Worm (Caenorhabditis elegans) whole organism, L2 larva: ENCODE measurements around the gene ckb-3.

Experiments
- C34F6.9 ChIP-seq: fragments of 150-350 bp; optimal IDR thresholded peaks from 2 replicates; lab custom pipeline; 2014; ENCODE audit warnings: missing biosample characterization, missing genetic modification characterization
- F13H6.1 ChIP-seq: sonication (generic microtip); optimal IDR thresholded peaks from 2 replicates; lab custom pipeline; 2016; ENCODE audit warnings: missing genetic modification characterization, missing compliant biosample characterization
- R02D3.7 ChIP-seq: fragments of 150-350 bp; optimal IDR thresholded peaks from 2 replicates; lab custom pipeline; 2014; ENCODE audit warnings: missing biosample characterization, missing genetic modification characterization
- Y55F3AM.14 ChIP-seq: fragments of 200-800 bp; sonication (Bioruptor generic); optimal IDR thresholded peaks from 2 replicates; lab custom pipeline; 2018; ENCODE audit warnings: mild to moderate bottlenecking, missing genetic modification characterization, missing compliant biosample characterization
- alr-1 ChIP-seq: fragments of 150-350 bp; optimal IDR thresholded peaks from 2 replicates; lab custom pipeline; 2014; ENCODE audit warnings: missing biosample characterization, missing genetic modification characterization
- aly-2 ChIP-seq: fragments of 150-350 bp; optimal IDR thresholded peaks from 2 replicates; lab custom pipeline; 2014; ENCODE audit warnings: missing biosample characterization, missing genetic modification characterization
- ama-1 ChIP-seq: fragments of 150-350 bp; optimal IDR thresholded peaks from 2 replicates; lab custom pipeline; 2018; ENCODE audit warnings: inconsistent platforms
- blmp-1 ChIP-seq: sonication (generic microtip); optimal IDR thresholded peaks from 2 replicates; lab custom pipeline; 2017; ENCODE audit warnings: missing genetic modification characterization, mild to moderate bottlenecking, missing compliant biosample characterization, antibody characterized with exemption, moderate library complexity; ENCODE audit not compliant: insufficient read depth
- ceh-16 ChIP-seq: fragments of 150-350 bp; optimal IDR thresholded peaks from 2 replicates; lab custom pipeline; 2014; ENCODE audit warnings: missing biosample characterization, missing genetic modification characterization
- ceh-82 ChIP-seq: fragments of 150-350 bp; optimal IDR thresholded peaks from 2 replicates; lab custom pipeline; 2014; ENCODE audit warnings: missing biosample characterization, missing genetic modification characterization
- crh-2 ChIP-seq: sonication (generic microtip); optimal IDR thresholded peaks from 2 replicates; lab custom pipeline; 2017; ENCODE audit warnings: missing biosample characterization, missing genetic modification characterization
- dmd-4 ChIP-seq: sonication (generic microtip); optimal IDR thresholded peaks from 2 replicates; lab custom pipeline; 2017; ENCODE audit warnings: missing biosample characterization, missing genetic modification characterization
- elt-1 ChIP-seq: fragments of 150-350 bp; optimal IDR thresholded peaks from 2 replicates; lab custom pipeline; 2014; ENCODE audit warnings: missing biosample characterization, missing genetic modification characterization
- elt-3 ChIP-seq: sonication (generic microtip); optimal IDR thresholded peaks from 2 replicates; lab custom pipeline; 2017; ENCODE audit warnings: missing biosample characterization, missing genetic modification characterization
- fos-1 ChIP-seq: fragments of 150-350 bp; optimal IDR thresholded peaks from 2 replicates; lab custom pipeline; 2014; ENCODE audit warnings: missing biosample characterization, missing genetic modification characterization
- gmeb-1 ChIP-seq: fragments of 150-350 bp; optimal IDR thresholded peaks from 2 replicates; lab custom pipeline; 2014; ENCODE audit warnings: missing biosample characterization, missing genetic modification characterization
- lin-13 ChIP-seq: fragments of 150-350 bp; optimal IDR thresholded peaks from 2 replicates; lab custom pipeline; 2014; ENCODE audit warnings: missing biosample characterization, missing genetic modification reagents, missing genetic modification characterization
- lin-39 ChIP-seq: fragments of 150-350 bp; optimal IDR thresholded peaks from 2 replicates; lab custom pipeline; 2014; ENCODE audit warnings: missing biosample characterization, missing genetic modification reagents, missing genetic modification characterization
- lsy-2 ChIP-seq, 2 experiments: fragments of 150-350 bp in 1 of 2; sonication (generic microtip) in 1 of 2; optimal IDR thresholded peaks; 2 replicates each; lab custom pipeline; 2014 to 2017; ENCODE audit warnings: missing biosample characterization in 2 of 2, missing genetic modification characterization in 2 of 2
- mdl-1 ChIP-seq, 2 experiments: fragments of 150-350 bp in 1 of 2; sonication (generic microtip) in 1 of 2; optimal IDR thresholded peaks; 2 replicates each; lab custom pipeline; 2017; ENCODE audit warnings: missing biosample characterization in 2 of 2, missing genetic modification characterization in 2 of 2
- nhr-10 ChIP-seq: sonication (generic microtip); optimal IDR thresholded peaks from 2 replicates; lab custom pipeline; 2017; ENCODE audit warnings: missing biosample characterization, missing genetic modification characterization
- nhr-12 ChIP-seq: fragments of 150-350 bp; optimal IDR thresholded peaks from 2 replicates; lab custom pipeline; 2014; ENCODE audit warnings: missing biosample characterization, missing genetic modification characterization
- nhr-129 ChIP-seq: fragments of 150-350 bp; optimal IDR thresholded peaks from 2 replicates; lab custom pipeline; 2014; ENCODE audit warnings: missing biosample characterization, missing genetic modification characterization
- nhr-21 ChIP-seq: fragments of 150-350 bp; optimal IDR thresholded peaks from 2 replicates; lab custom pipeline; 2014; ENCODE audit warnings: missing biosample characterization, missing genetic modification characterization
- nhr-23 ChIP-seq: fragments of 150-350 bp; optimal IDR thresholded peaks from 2 replicates; lab custom pipeline; 2014; ENCODE audit warnings: missing biosample characterization, missing genetic modification reagents, missing genetic modification characterization
- nhr-237 ChIP-seq: fragments of 150-350 bp; optimal IDR thresholded peaks from 2 replicates; lab custom pipeline; 2014; ENCODE audit warnings: missing biosample characterization, missing genetic modification characterization
- nhr-6 ChIP-seq: fragments of 150-350 bp; optimal IDR thresholded peaks from 2 replicates; lab custom pipeline; 2014; ENCODE audit warnings: missing biosample characterization, missing genetic modification characterization
- nhr-77 ChIP-seq: fragments of 150-350 bp; optimal IDR thresholded peaks from 2 replicates; lab custom pipeline; 2014; ENCODE audit warnings: missing biosample characterization, missing genetic modification characterization
- peb-1 ChIP-seq: fragments of 150-350 bp; optimal IDR thresholded peaks from 2 replicates; lab custom pipeline; 2014; ENCODE audit warnings: missing biosample characterization, missing genetic modification characterization
- sem-4 ChIP-seq: fragments of 150-350 bp; optimal IDR thresholded peaks from 2 replicates; lab custom pipeline; 2014; ENCODE audit warnings: missing biosample characterization, missing genetic modification reagents, missing genetic modification characterization
- sma-9 ChIP-seq, 2 experiments: fragments of 150-350 bp in 1 of 2; sonication (generic microtip) in 1 of 2; optimal IDR thresholded peaks; 2 replicates each; lab custom pipeline; 2014 to 2016; ENCODE audit warnings: missing genetic modification characterization in 2 of 2, mild to moderate bottlenecking in 1 of 2, missing biosample characterization in 1 of 2, missing compliant biosample characterization in 1 of 2, missing genetic modification reagents in 1 of 2, moderate library complexity in 1 of 2
- snpc-4 ChIP-seq: fragments of 150-350 bp; optimal IDR thresholded peaks from 2 replicates; lab custom pipeline; 2014; ENCODE audit warnings: missing biosample characterization, missing genetic modification characterization
- unc-39 ChIP-seq: fragments of 150-350 bp; optimal IDR thresholded peaks from 2 replicates; lab custom pipeline; 2014; ENCODE audit warnings: missing biosample characterization, missing genetic modification characterization
- unc-55 ChIP-seq: fragments of 150-350 bp; sonication (generic microtip); optimal IDR thresholded peaks from 3 replicates; lab custom pipeline; 2014; ENCODE audit warnings: missing biosample characterization, missing genetic modification reagents, missing genetic modification characterization
- unc-62 ChIP-seq: fragments of 150-350 bp; optimal IDR thresholded peaks from 2 replicates; lab custom pipeline; 2014; ENCODE audit warnings: missing biosample characterization, missing genetic modification reagents, missing genetic modification characterization
- zag-1 ChIP-seq: fragments of 150-350 bp; optimal IDR thresholded peaks from 2 replicates; lab custom pipeline; 2014; ENCODE audit warnings: missing biosample characterization, missing genetic modification characterization
- ztf-1 ChIP-seq: fragments of 200-800 bp; sonication (Bioruptor generic); conservative IDR thresholded peaks from 2 replicates; pipeline ENCODE4 v1.3.6; 2022; ENCODE audit warnings: missing genetic modification characterization, missing compliant biosample characterization
- ztf-11 ChIP-seq: sonication (generic microtip); optimal IDR thresholded peaks from 2 replicates; lab custom pipeline; 2017; ENCODE audit warnings: missing biosample characterization, missing genetic modification characterization
- ztf-4 ChIP-seq: fragments of 150-350 bp; optimal IDR thresholded peaks from 2 replicates; lab custom pipeline; 2014; ENCODE audit warnings: missing biosample characterization, missing genetic modification characterization

The ckb-3 gene

DNA sequence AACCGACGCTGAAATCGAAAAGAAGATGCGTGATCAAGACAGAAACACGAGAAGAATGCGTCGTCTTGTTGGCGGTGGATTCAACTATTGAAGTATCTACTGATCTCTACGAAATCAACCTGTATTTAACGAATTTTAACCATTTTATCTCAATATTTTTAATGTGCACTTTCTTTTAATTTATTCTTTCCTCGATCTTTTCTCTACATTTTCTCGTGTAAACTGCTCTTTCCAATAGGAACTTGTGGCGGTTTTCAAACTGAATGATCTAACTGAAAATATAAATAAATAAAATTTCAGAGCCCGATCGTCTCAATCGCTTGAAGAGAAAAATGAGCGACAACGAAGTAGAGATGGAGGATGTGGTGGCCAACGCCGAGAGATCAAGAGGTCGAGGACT is 35.3 kb downstream of the ckb-3 start, which contains the start of gene rnp-4:
rnp-4 (plus strand) TSS at position 301 of the 400 bp plus-strand sequence.
- TF ChIP-seq lin-13 (GFP tag; lab: Kevin White, UChicago) (no peak), unc-39 (tag; lab: Kevin White, UChicago) (no peak), ceh-82 (tag; lab: Kevin White, UChicago) (no peak), C34F6.9 (tag; lab: Kevin White, UChicago) (no peak), ceh-16 (no peak), aly-2 (no peak)

DNA sequence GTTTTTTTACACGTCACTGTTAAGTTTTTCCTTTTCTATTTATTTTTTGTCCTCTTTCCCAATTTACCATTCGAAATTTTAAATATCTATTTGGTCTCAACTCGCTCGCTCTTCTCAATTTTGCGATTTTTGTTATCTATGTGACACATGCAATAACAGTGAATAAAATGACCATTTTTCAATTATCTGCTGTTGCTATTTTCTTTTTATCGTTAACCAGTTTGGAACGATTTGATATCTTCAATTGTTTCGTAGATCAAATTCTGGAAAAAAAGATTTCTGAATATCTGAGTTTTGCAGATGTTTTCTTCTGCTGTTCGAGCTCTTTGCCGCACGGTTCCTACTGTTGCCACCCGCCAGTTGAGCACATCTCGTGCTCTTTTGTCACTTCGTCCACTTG is 36.5 kb downstream of the ckb-3 start, which contains the start of gene prdx-3:
prdx-3 (plus strand) TSS at position 301 of the 400 bp plus-strand sequence.
- no peak for TF ChIP-seq nhr-23
- no peak for TF ChIP-seq unc-62 (GFP tag; lab: Kevin White, UChicago)
- TF ChIP-seq alr-1 = no peak
- TF ChIP-seq sma-9 (GFP tag; optimal IDR thresholded peaks at IDR 0.05; lab: Kevin White, UChicago) = no peak
- no peak for TF ChIP-seq sma-9 (tag; optimal IDR thresholded peaks at IDR 0.05; lab: Kevin White, UChicago)
- TF ChIP-seq mdl-1 (tag; optimal IDR thresholded peaks at IDR 0.05; lab: Kevin White, UChicago) = no peak
- TF ChIP-seq snpc-4 = no peak
- TF ChIP-seq lin-13 (GFP tag; lab: Kevin White, UChicago) = no peak
- no peak for TF ChIP-seq C34F6.9 (tag; lab: Kevin White, UChicago)
- TF ChIP-seq fos-1 (tag; lab: Kevin White, UChicago) = no peak
- TF ChIP-seq ztf-4 (tag; lab: Kevin White, UChicago) = no peak
- TF ChIP-seq nhr-129 (tag; lab: Kevin White, UChicago) = no peak
- no peak for TF ChIP-seq ama-1 (lab: Kevin White, UChicago)
- no peak for TF ChIP-seq gmeb-1 (tag; lab: Kevin White, UChicago)
- TF ChIP-seq nhr-10 (tag; lab: Kevin White, UChicago) = no peak
- TF ChIP-seq unc-55 (GFP tag; lab: Kevin White, UChicago) = no peak
- no peak for TF ChIP-seq zag-1 (tag; lab: Kevin White, UChicago)
- TF ChIP-seq blmp-1 (tag; lab: Kevin White, UChicago) = no peak
- no peak for TF ChIP-seq ceh-16

DNA sequence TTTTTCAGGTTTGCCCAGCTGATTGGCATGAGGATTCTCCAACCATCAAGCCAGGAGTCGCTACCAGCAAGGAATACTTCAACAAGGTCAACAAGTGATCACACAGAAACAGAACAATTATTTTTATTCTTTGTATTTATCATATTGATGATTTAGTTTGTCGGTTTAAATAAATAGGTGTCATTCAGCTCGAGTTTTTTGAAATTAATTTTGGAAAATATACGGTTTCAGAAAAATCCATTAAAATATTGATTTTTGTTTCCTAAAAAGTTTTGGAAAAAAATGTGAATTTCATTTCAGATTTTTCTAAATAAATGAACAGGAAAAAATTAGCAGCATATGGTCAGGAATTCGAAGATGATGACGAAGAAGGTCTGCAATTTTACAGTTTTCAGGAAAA is 37.6 kb downstream of the ckb-3 start, which contains the start of gene gpch-1:
gpch-1 (plus strand) TSS at position 301 of the 400 bp plus-strand sequence.
- TF ChIP-seq ztf-11 (tag; lab: Kevin White, UChicago) (no peak), lin-39 (tag; lab: Kevin White, UChicago) (no peak), gmeb-1 (tag; lab: Kevin White, UChicago) (no peak), ceh-82 (tag; lab: Kevin White, UChicago) (no peak)

DNA sequence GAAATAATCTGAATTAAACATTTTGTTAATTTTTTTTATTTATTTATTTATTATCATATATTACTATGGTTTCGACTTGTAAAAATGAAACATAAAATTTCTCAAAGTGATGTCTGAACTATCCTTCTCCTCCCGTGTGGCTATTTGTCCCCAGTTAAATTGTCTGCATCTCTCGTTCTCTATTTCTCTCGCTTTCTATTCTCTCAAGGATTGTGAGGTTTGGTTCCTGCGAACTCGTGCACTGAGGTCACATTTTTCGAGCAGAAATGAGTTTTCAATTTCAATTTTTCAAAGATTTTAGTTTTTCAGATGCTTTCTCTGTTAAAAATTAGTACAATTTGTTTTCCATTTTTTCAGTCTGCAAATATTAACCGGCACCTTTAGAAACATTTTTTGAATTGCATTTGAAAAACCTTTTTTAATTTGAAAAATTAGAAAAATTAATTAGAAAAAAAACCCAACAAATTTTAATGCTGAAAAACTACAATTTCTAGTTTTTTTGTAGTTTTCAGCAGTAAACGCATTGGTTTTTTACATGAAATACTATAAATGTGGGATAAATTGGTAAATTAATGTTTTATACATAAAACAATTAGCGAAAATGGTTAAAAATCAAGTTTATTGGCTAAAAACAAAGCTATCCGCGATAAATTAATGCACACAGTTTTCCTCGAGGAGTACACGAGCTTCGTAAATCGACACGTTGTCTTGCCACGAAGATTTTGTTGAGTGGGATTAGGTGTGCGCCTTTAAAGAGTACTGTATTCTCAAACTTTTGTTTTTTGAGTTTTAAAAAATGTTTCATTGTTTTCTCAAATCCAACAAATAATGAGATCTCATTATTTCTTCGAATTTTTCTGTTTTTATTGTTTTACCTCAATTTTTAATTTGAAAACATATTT is 41.7 kb downstream of the ckb-3 start:
- TF ChIP-seq crh-2 = peak; percentile 22
- no peak for TF ChIP-seq R02D3.7 (tag; lab: Kevin White, UChicago)
- peak; percentile 12 for TF ChIP-seq unc-55 (GFP tag; lab: Kevin White, UChicago)
- TF ChIP-seq sem-4 (tag; lab: Kevin White, UChicago) = no peak
- no peak for TF ChIP-seq elt-1 (tag; lab: Kevin White, UChicago)
- no peak for TF ChIP-seq lin-39 (tag; lab: Kevin White, UChicago)
- no peak for TF ChIP-seq aly-2
- no peak for TF ChIP-seq nhr-77
- TF ChIP-seq dmd-4 (tag; lab: Kevin White, UChicago) = no peak
- no peak for TF ChIP-seq Y55F3AM.14 (GFP tag; lab: Kevin White, UChicago)
- peak in 1 of 2 experiments; percentile 54 for TF ChIP-seq lsy-2 (tag; optimal IDR thresholded peaks at IDR 0.05; lab: Kevin White, UChicago)
- TF ChIP-seq nhr-237 = no peak
- no peak for TF ChIP-seq gmeb-1 (tag; lab: Kevin White, UChicago)
- no peak for TF ChIP-seq nhr-23
- no peak for TF ChIP-seq nhr-21 (tag; lab: Kevin White, UChicago)
- TF ChIP-seq C34F6.9 (tag; lab: Kevin White, UChicago) = peak; percentile 57
- TF ChIP-seq lin-13 (GFP tag; lab: Kevin White, UChicago) = peak; percentile 43
- peak; percentile 18 for TF ChIP-seq fos-1 (tag; lab: Kevin White, UChicago)
- peak; percentile 26 for TF ChIP-seq snpc-4
- TF ChIP-seq nhr-12 = no peak
- TF ChIP-seq zag-1 (tag; lab: Kevin White, UChicago) = no peak
- no peak for TF ChIP-seq peb-1 (tag; lab: Kevin White, UChicago)
- no peak for TF ChIP-seq nhr-6 (tag; lab: Kevin White, UChicago)
- TF ChIP-seq nhr-10 (tag; lab: Kevin White, UChicago) = no peak
- TF ChIP-seq F13H6.1 (tag; lab: Kevin White, UChicago) = peak; percentile 59
- peak; percentile 64 for TF ChIP-seq nhr-129 (tag; lab: Kevin White, UChicago)
- TF ChIP-seq elt-3 (tag; lab: Kevin White, UChicago) = no peak
- TF ChIP-seq ztf-1 (GFP tag; lab: Robert Waterston, UW) = no peak
- peak; percentile 95 for TF ChIP-seq sma-9 (GFP tag; optimal IDR thresholded peaks at IDR 0.05; lab: Kevin White, UChicago)
- TF ChIP-seq sma-9 (tag; optimal IDR thresholded peaks at IDR 0.05; lab: Kevin White, UChicago) = no peak
